Worm (Caenorhabditis elegans) whole organism, young adult: ENCODE data around the gene C10G8.4.
A peak's percentile ranks its signal among the peaks of the same experiment; 100 is the strongest.

ENCODE experiments used
- B0019.2 ChIP-seq: fragments of 200-800 bp; sonication (Bioruptor generic); conservative IDR thresholded peaks from 2 replicates; pipeline ENCODE4 v1.3.6; 2022; ENCODE audit warnings: missing genetic modification reagents, missing genetic modification characterization, missing compliant biosample characterization
- B0035.1 ChIP-seq: sonication (generic microtip); optimal IDR thresholded peaks from 2 replicates; lab custom pipeline; 2016; ENCODE audit warnings: missing genetic modification characterization, mild to moderate bottlenecking, missing compliant biosample characterization, missing genotype, missing genetic modification reagents
- B0261.1 ChIP-seq: sonication (generic microtip); optimal IDR thresholded peaks from 2 replicates; lab custom pipeline; 2016; ENCODE audit warnings: mild to moderate bottlenecking, missing genetic modification characterization, moderate library complexity, missing compliant biosample characterization
- C06A6.2 ChIP-seq: fragments of 200-800 bp; sonication (Bioruptor generic); conservative IDR thresholded peaks from 2 replicates; pipeline ENCODE4 v1.3.6; 2022; ENCODE audit warnings: missing genetic modification characterization, missing compliant biosample characterization
- C17E4.6 ChIP-seq: fragments of 200-800 bp; sonication (Bioruptor generic); IDR thresholded peaks from 2 replicates; pipeline ENCODE4 v1.3.6; 2022; ENCODE audit warnings: missing genetic modification reagents, missing genetic modification characterization, missing compliant biosample characterization
- F52B5.7 ChIP-seq: sonication (generic microtip); optimal IDR thresholded peaks from 2 replicates; lab custom pipeline; 2016; ENCODE audit warnings: mild to moderate bottlenecking, missing genetic modification characterization, missing compliant biosample characterization
- K11D2.4 ChIP-seq: fragments of 200-800 bp; sonication (Bioruptor generic); IDR thresholded peaks from 2 replicates; pipeline ENCODE4 v1.3.6; 2022; ENCODE audit warnings: missing genetic modification reagents, missing genetic modification characterization, missing compliant biosample characterization
- Y79H2A.3 ChIP-seq: fragments of 200-800 bp; sonication (Bioruptor generic); conservative IDR thresholded peaks from 2 replicates; pipeline ENCODE4 v1.3.6; 2022; ENCODE audit warnings: missing genetic modification reagents, missing genetic modification characterization, missing compliant biosample characterization
- Y95B8A.8 ChIP-seq: fragments of 200-800 bp; sonication (Bioruptor generic); IDR thresholded peaks from 2 replicates; pipeline ENCODE4 v1.3.6; 2022; ENCODE audit warnings: missing genetic modification reagents, missing genetic modification characterization, missing compliant biosample characterization
- akir-1 ChIP-seq: fragments of 200-800 bp; sonication (Bioruptor generic); optimal IDR thresholded peaks from 2 replicates; lab custom pipeline; 2018; ENCODE audit warnings: mild to moderate bottlenecking, missing genetic modification characterization, moderate library complexity, missing compliant biosample characterization
- aptf-3 ChIP-seq: fragments of 200-800 bp; sonication (Bioruptor generic); IDR thresholded peaks from 2 replicates; pipeline ENCODE4 v1.3.6; 2022; ENCODE audit warnings: missing genetic modification characterization, missing compliant biosample characterization
- atf-7 ChIP-seq: sonication (generic microtip); optimal IDR thresholded peaks from 2 replicates; lab custom pipeline; 2017; ENCODE audit warnings: mild to moderate bottlenecking, missing genetic modification characterization, missing compliant biosample characterization
- attf-5 ChIP-seq: fragments of 200-800 bp; sonication (Bioruptor generic); optimal IDR thresholded peaks from 2 replicates; lab custom pipeline; 2018; ENCODE audit warnings: mild to moderate bottlenecking, missing genetic modification characterization, missing compliant biosample characterization
- ccch-3 ChIP-seq: fragments of 200-800 bp; sonication (Bioruptor generic); optimal IDR thresholded peaks from 2 replicates; lab custom pipeline; 2018; ENCODE audit warnings: mild to moderate bottlenecking, missing genetic modification characterization, missing compliant biosample characterization
- cebp-2 ChIP-seq: fragments of 200-800 bp; sonication (Bioruptor generic); IDR thresholded peaks from 2 replicates; pipeline ENCODE4 v1.3.6; 2022; ENCODE audit warnings: missing genetic modification characterization, missing compliant biosample characterization
- ceh-27 ChIP-seq: fragments of 200-800 bp; sonication (Bioruptor generic); optimal IDR thresholded peaks from 2 replicates; lab custom pipeline; 2018; ENCODE audit warnings: mild to moderate bottlenecking, missing genetic modification characterization, moderate library complexity, missing compliant biosample characterization
- ceh-40 ChIP-seq: fragments of 200-800 bp; sonication (Bioruptor generic); IDR thresholded peaks from 2 replicates; pipeline ENCODE4 v1.3.6; 2022; ENCODE audit warnings: missing genetic modification characterization, missing compliant biosample characterization
- ceh-58 ChIP-seq: fragments of 200-800 bp; sonication (Bioruptor generic); IDR thresholded peaks from 2 replicates; pipeline ENCODE4 v1.3.6; 2022; ENCODE audit warnings: missing genetic modification characterization, missing compliant biosample characterization
- chd-7 ChIP-seq: sonication (generic microtip); optimal IDR thresholded peaks from 2 replicates; lab custom pipeline; 2016; ENCODE audit warnings: mild to moderate bottlenecking, missing genetic modification characterization, moderate library complexity, missing compliant biosample characterization
- die-1 ChIP-seq: sonication (generic microtip); optimal IDR thresholded peaks from 2 replicates; lab custom pipeline; 2016; ENCODE audit warnings: missing genotype, mild to moderate bottlenecking, missing genetic modification characterization, missing compliant biosample characterization
- dox-1 ChIP-seq: fragments of 200-800 bp; sonication (Bioruptor generic); IDR thresholded peaks from 2 replicates; pipeline ENCODE4 v1.3.6; 2022; ENCODE audit warnings: missing genetic modification reagents, missing genetic modification characterization, missing compliant biosample characterization
- dpff-1 ChIP-seq: sonication (generic microtip); optimal IDR thresholded peaks from 2 replicates; lab custom pipeline; 2017; ENCODE audit warnings: mild to moderate bottlenecking, missing genetic modification characterization, missing compliant biosample characterization
- dpl-1 ChIP-seq: fragments of 150-350 bp; optimal IDR thresholded peaks from 2 replicates; lab custom pipeline; 2014; ENCODE audit warnings: missing biosample characterization, missing genetic modification reagents, missing genetic modification characterization
- egl-44 ChIP-seq: fragments of 200-800 bp; sonication (Bioruptor generic); IDR thresholded peaks from 2 replicates; pipeline ENCODE4 v1.3.6; 2022; ENCODE audit warnings: missing genetic modification reagents, missing genetic modification characterization, missing compliant biosample characterization
- egrh-3 ChIP-seq: fragments of 200-800 bp; sonication (Bioruptor generic); IDR thresholded peaks from 2 replicates; pipeline ENCODE4 v1.3.6; 2022; ENCODE audit warnings: missing genetic modification reagents, missing genetic modification characterization, missing compliant biosample characterization
- gei-17 ChIP-seq: fragments of 200-800 bp; sonication (Bioruptor generic); optimal IDR thresholded peaks from 2 replicates; lab custom pipeline; 2018; ENCODE audit warnings: mild to moderate bottlenecking, missing genetic modification characterization, missing compliant biosample characterization
- him-1 ChIP-seq: sonication (generic microtip); optimal IDR thresholded peaks from 2 replicates; lab custom pipeline; 2016; ENCODE audit warnings: missing genotype, missing genetic modification reagents, missing genetic modification characterization, missing compliant biosample characterization
- hlh-26 ChIP-seq: fragments of 200-800 bp; sonication (Bioruptor generic); conservative IDR thresholded peaks from 2 replicates; pipeline ENCODE4 v1.3.6; 2022; ENCODE audit warnings: missing genetic modification reagents, missing genetic modification characterization, missing compliant biosample characterization
- hsf-1 ChIP-seq: fragments of 200-800 bp; sonication (Bioruptor generic); IDR thresholded peaks from 2 replicates; pipeline ENCODE4 v1.3.6; 2022; ENCODE audit warnings: missing genetic modification reagents, missing genetic modification characterization, missing compliant biosample characterization
- lag-1 ChIP-seq: fragments of 200-800 bp; sonication (Bioruptor generic); IDR thresholded peaks from 2 replicates; pipeline ENCODE4 v1.3.6; 2022; ENCODE audit warnings: missing genetic modification reagents, missing genetic modification characterization, missing compliant biosample characterization
- let-526 ChIP-seq: fragments of 200-800 bp; sonication (Bioruptor generic); IDR thresholded peaks from 2 replicates; pipeline ENCODE4 v1.3.6; 2022; ENCODE audit warnings: missing genetic modification reagents, missing genetic modification characterization, missing compliant biosample characterization
- let-607 ChIP-seq, 2 experiments: fragments of 200-800 bp in 1 of 2; sonication (Bioruptor generic) in 1 of 2; sonication (generic microtip) in 1 of 2; optimal IDR thresholded peaks; 2 replicates each; lab custom pipeline; 2016 to 2018; ENCODE audit warnings: mild to moderate bottlenecking in 2 of 2, missing compliant biosample characterization in 2 of 2, missing genetic modification characterization in 2 of 2, moderate library complexity in 2 of 2, missing genotype in 1 of 2
- lin-35 ChIP-seq, 3 experiments: fragments of 150-350 bp in 2 of 3; sonication (generic microtip) in 1 of 3; optimal IDR thresholded peaks; 2 replicates each; lab custom pipeline; 2014 to 2018; ENCODE audit warnings: missing biosample characterization in 3 of 3, missing genetic modification characterization in 3 of 3, missing genetic modification reagents in 3 of 3
- lin-54 ChIP-seq: fragments of 200-800 bp; sonication (Bioruptor generic); optimal IDR thresholded peaks from 2 replicates; lab custom pipeline; 2018; ENCODE audit warnings: mild to moderate bottlenecking, missing genetic modification characterization, missing compliant biosample characterization
- lsy-27 ChIP-seq: sonication (generic microtip); optimal IDR thresholded peaks from 2 replicates; lab custom pipeline; 2017; ENCODE audit warnings: missing genetic modification characterization, mild to moderate bottlenecking, missing compliant biosample characterization, antibody characterized with exemption, missing genotype, borderline replicate concordance; ENCODE audit not compliant: insufficient read depth
- madf-10 ChIP-seq: sonication (generic microtip); optimal IDR thresholded peaks from 2 replicates; lab custom pipeline; 2016; ENCODE audit warnings: mild to moderate bottlenecking, missing genetic modification characterization, missing compliant biosample characterization
- madf-6 ChIP-seq: fragments of 200-800 bp; sonication (Bioruptor generic); IDR thresholded peaks from 2 replicates; pipeline ENCODE4 v1.3.6; 2022; ENCODE audit warnings: missing genetic modification reagents, missing genetic modification characterization, missing compliant biosample characterization
- mcd-1 ChIP-seq: fragments of 200-800 bp; sonication (Bioruptor generic); IDR thresholded peaks from 2 replicates; pipeline ENCODE4 v1.3.6; 2022; ENCODE audit warnings: missing genetic modification reagents, missing genetic modification characterization, missing compliant biosample characterization
- nfyb-1 ChIP-seq: fragments of 200-800 bp; sonication (Bioruptor generic); IDR thresholded peaks from 2 replicates; pipeline ENCODE4 v1.3.6; 2022; ENCODE audit warnings: missing genetic modification reagents, missing genetic modification characterization, missing compliant biosample characterization
- nhr-80 ChIP-seq: sonication (generic microtip); optimal IDR thresholded peaks from 2 replicates; lab custom pipeline; 2016; ENCODE audit warnings: missing genetic modification characterization, missing compliant biosample characterization
- nhr-90 ChIP-seq: sonication (generic microtip); optimal IDR thresholded peaks from 2 replicates; lab custom pipeline; 2016; ENCODE audit warnings: missing genotype, mild to moderate bottlenecking, missing genetic modification characterization, missing compliant biosample characterization
- pha-4 ChIP-seq: fragments of 150-350 bp; sonication (generic microtip); optimal IDR thresholded peaks from 2 replicates; lab custom pipeline; 2014; ENCODE audit warnings: missing biosample characterization, missing genetic modification reagents, missing genetic modification characterization
- repo-1 ChIP-seq: sonication (generic microtip); optimal IDR thresholded peaks from 2 replicates; lab custom pipeline; 2017; ENCODE audit warnings: mild to moderate bottlenecking, missing genetic modification characterization, missing compliant biosample characterization
- somi-1 ChIP-seq: fragments of 200-800 bp; sonication (Bioruptor generic); optimal IDR thresholded peaks from 2 replicates; lab custom pipeline; 2018; ENCODE audit warnings: mild to moderate bottlenecking, missing genetic modification characterization, missing compliant biosample characterization
- tbp1 ChIP-seq: fragments of 200-800 bp; sonication (Bioruptor generic); optimal IDR thresholded peaks from 2 replicates; lab custom pipeline; 2018; ENCODE audit warnings: mild to moderate bottlenecking, missing genetic modification characterization, missing compliant biosample characterization
- zim-3 ChIP-seq: sonication (generic microtip); optimal IDR thresholded peaks from 2 replicates; lab custom pipeline; 2017; ENCODE audit warnings: mild to moderate bottlenecking, missing genetic modification characterization, moderate library complexity, missing compliant biosample characterization
- ztf-18 ChIP-seq: sonication (generic microtip); optimal IDR thresholded peaks from 2 replicates; lab custom pipeline; 2016; ENCODE audit warnings: missing genotype, mild to moderate bottlenecking, missing genetic modification characterization, missing compliant biosample characterization
- ztf-26 ChIP-seq: sonication (generic microtip); optimal IDR thresholded peaks from 2 replicates; lab custom pipeline; 2017; ENCODE audit warnings: missing genetic modification characterization, missing compliant biosample characterization
- ztf-28 ChIP-seq: fragments of 200-800 bp; sonication (Bioruptor generic); IDR thresholded peaks from 2 replicates; pipeline ENCODE4 v1.3.6; 2022; ENCODE audit warnings: missing genetic modification reagents, missing genetic modification characterization, missing compliant biosample characterization

Gene C10G8.4

ce11 chrV:5329677-5330266 lies 18.0 kb downstream of the C10G8.4 start (continued):
- TF ChIP-seq ceh-27 (GFP tag; lab: Kevin White, UChicago) = no peak
- TF ChIP-seq let-526 = no peak
- TF ChIP-seq nfyb-1 = no peak
- no peak for TF ChIP-seq lin-35 (GFP tag; optimal IDR thresholded peaks at IDR 0.05; lab: Kevin White, UChicago)
- TF ChIP-seq tbp1 = peak; percentile 88
- TF ChIP-seq repo-1 (tag; lab: Kevin White, UChicago) = peak; percentile 54
- TF ChIP-seq egl-44 (GFP tag; lab: Robert Waterston, UW) = no peak
- TF ChIP-seq ztf-18 (tag; lab: Kevin White, UChicago) = peak; percentile 36
- TF ChIP-seq akir-1 (GFP tag; lab: Kevin White, UChicago) = no peak
- no peak for TF ChIP-seq K11D2.4 (GFP tag; lab: Robert Waterston, UW)
- TF ChIP-seq B0035.1 (tag; lab: Kevin White, UChicago) = peak; percentile 21
- TF ChIP-seq attf-5 (GFP tag; lab: Kevin White, UChicago) = peak; percentile 9
- no peak for TF ChIP-seq ztf-28
- no peak for TF ChIP-seq lag-1 (GFP tag; lab: Robert Waterston, UW)
- no peak for TF ChIP-seq C17E4.6 (GFP tag; lab: Robert Waterston, UW)
- TF ChIP-seq hsf-1 (GFP tag; lab: Robert Waterston, UW) = no peak
- TF ChIP-seq hlh-26 (GFP tag; lab: Robert Waterston, UW) = no peak
- TF ChIP-seq ccch-3 (GFP tag; lab: Kevin White, UChicago) = no peak
- TF ChIP-seq let-607 (tag; optimal IDR thresholded peaks at IDR 0.05; lab: Kevin White, UChicago) = peak; percentile 84 to 89
- TF ChIP-seq mcd-1 = no peak
- no peak for TF ChIP-seq F52B5.7 (tag; lab: Kevin White, UChicago)
- TF ChIP-seq B0261.1 (tag; lab: Kevin White, UChicago) = peak; percentile 65
- TF ChIP-seq egrh-3 = 0 out of 2 replicates have a peak, but pooled peaks have one; percentile 5
- TF ChIP-seq Y95B8A.8 = no peak
- no peak for TF ChIP-seq dpff-1 (tag; lab: Kevin White, UChicago)
- peak; percentile 27 for TF ChIP-seq die-1 (tag; lab: Kevin White, UChicago)
- TF ChIP-seq ceh-58 = no peak
- no peak for TF ChIP-seq pha-4 (tag; lab: Kevin White, UChicago)
- peak; percentile 34 for TF ChIP-seq madf-6
- no peak for TF ChIP-seq Y79H2A.3 (GFP tag; lab: Robert Waterston, UW)
- TF ChIP-seq zim-3 (tag; lab: Kevin White, UChicago) = no peak
- TF ChIP-seq aptf-3 = no peak
- no peak for TF ChIP-seq chd-7 (tag; lab: Kevin White, UChicago)
- TF ChIP-seq ceh-40 (GFP tag; lab: Robert Waterston, UW) = no peak
- no peak for TF ChIP-seq C06A6.2
- no peak for TF ChIP-seq dpl-1
- TF ChIP-seq madf-10 (tag; lab: Kevin White, UChicago) = peak; percentile 29
- peak; percentile 53 for TF ChIP-seq nhr-90
- peak; percentile 15 for TF ChIP-seq somi-1 (GFP tag; lab: Kevin White, UChicago)
- TF ChIP-seq nhr-80 (tag; lab: Kevin White, UChicago) = peak; percentile 89
- no peak for TF ChIP-seq cebp-2 (GFP tag; lab: Robert Waterston, UW)
- TF ChIP-seq gei-17 (GFP tag; lab: Kevin White, UChicago) = no peak
- TF ChIP-seq him-1 (tag; lab: Kevin White, UChicago) = peak; percentile 29
- TF ChIP-seq atf-7 = peak; percentile 12
- peak; percentile 9 for TF ChIP-seq lin-54 (GFP tag; lab: Kevin White, UChicago)
- TF ChIP-seq dox-1 (GFP tag; lab: Robert Waterston, UW) = peak; percentile 80
- peak; percentile 18 for TF ChIP-seq ztf-26 (tag; lab: Kevin White, UChicago)
- TF ChIP-seq lsy-27 (tag; lab: Kevin White, UChicago) = no peak
- no peak for TF ChIP-seq B0019.2 (GFP tag; lab: Robert Waterston, UW)
